Worm (Caenorhabditis elegans) whole organism, midembryonic: ENCODE measurements around the gene T21E8.6.

Experiments
- T22C8.4 ChIP-seq: fragments of 200-800 bp; sonication (Bioruptor generic); IDR thresholded peaks from 2 replicates; pipeline ENCODE4 v1.3.6; 2022; ENCODE audit warnings: missing genetic modification characterization, missing compliant biosample characterization
- cog-1 ChIP-seq: sonication (generic microtip); optimal IDR thresholded peaks from 2 replicates; lab custom pipeline; 2016; ENCODE audit warnings: missing genetic modification characterization, missing compliant biosample characterization
- klf-2 ChIP-seq: fragments of 200-800 bp; sonication (Bioruptor generic); conservative IDR thresholded peaks from 2 replicates; pipeline ENCODE4 v1.3.6; 2022; ENCODE audit warnings: missing genetic modification reagents, missing genetic modification characterization, missing compliant biosample characterization
- med-1 ChIP-seq: sonication (generic microtip); optimal IDR thresholded peaks from 2 replicates; lab custom pipeline; 2017; ENCODE audit warnings: missing genetic modification characterization, mild to moderate bottlenecking, missing compliant biosample characterization, antibody characterized with exemption, missing genetic modification reagents; ENCODE audit not compliant: insufficient read depth
- ref-1 ChIP-seq: fragments of 200-800 bp; sonication (Bioruptor generic); conservative IDR thresholded peaks from 2 replicates; pipeline ENCODE4 v1.3.6; 2022; ENCODE audit warnings: missing genetic modification reagents, missing genetic modification characterization, missing compliant biosample characterization
- ztf-23 ChIP-seq: fragments of 200-800 bp; sonication (Bioruptor generic); IDR thresholded peaks from 2 replicates; pipeline ENCODE4 v1.3.6; 2022; ENCODE audit warnings: missing genetic modification reagents, missing genetic modification characterization, missing compliant biosample characterization
- ztf-29 ChIP-seq: fragments of 200-800 bp; sonication (Bioruptor generic); IDR thresholded peaks from 2 replicates; pipeline ENCODE4 v1.3.6; 2022; ENCODE audit warnings: missing genetic modification reagents, missing genetic modification characterization, missing compliant biosample characterization

ce11 chrX:10891890-10892289 lies 9.8 kb downstream of the T21E8.6 start, which contains the start of gene F47B10.3:
- no peak for TF ChIP-seq T22C8.4 (GFP tag; lab: Robert Waterston, UW)
- TF ChIP-seq ztf-29, result no peak
- no peak for TF ChIP-seq cog-1 (tag; lab: Kevin White, UChicago)
- TF ChIP-seq med-1, result no peak
- TF ChIP-seq ztf-23 (GFP tag; lab: Robert Waterston, UW), result no peak
- TF ChIP-seq klf-2 (GFP tag; lab: Robert Waterston, UW), result no peak
- TF ChIP-seq ref-1, result no peak
